Fruit fly (Drosophila melanogaster) whole organism, prepupa: ENCODE data around the gene CG33795.

Source experiments
- CG10631 ChIP-seq: fragments of 200-800 bp; sonication (Bioruptor generic); optimal IDR thresholded peaks from 2 replicates; lab custom pipeline; 2016; ENCODE audit warnings: missing biosample characterization, missing genetic modification characterization
- CG10669 ChIP-seq: fragments of 200-800 bp; sonication (Bioruptor generic); optimal IDR thresholded peaks from 3 replicates; lab custom pipeline; 2018; ENCODE audit warnings: missing biosample characterization, mild to moderate bottlenecking, missing genetic modification characterization, moderate library complexity
- CG11762 ChIP-seq: fragments of 200-800 bp; sonication (Bioruptor generic); optimal IDR thresholded peaks from 3 replicates; lab custom pipeline; 2016; ENCODE audit warnings: missing biosample characterization, missing genetic modification characterization; ENCODE audit not compliant: insufficient read depth
- CG11902 ChIP-seq: fragments of 200-800 bp; sonication (Bioruptor generic); optimal IDR thresholded peaks from 3 replicates; lab custom pipeline; 2016; ENCODE audit warnings: missing biosample characterization, missing genetic modification characterization
- CG15336 ChIP-seq: fragments of 200-800 bp; sonication (Bioruptor generic); IDR thresholded peaks from 2 replicates; pipeline ENCODE4 v1.3.6; 2022; ENCODE audit warnings: missing biosample characterization, missing genetic modification characterization
- CG1621 ChIP-seq: fragments of 200-800 bp; sonication (Bioruptor generic); optimal IDR thresholded peaks from 3 replicates; lab custom pipeline; 2018; ENCODE audit warnings: missing biosample characterization, mild to moderate bottlenecking, missing genetic modification characterization
- CG3032 ChIP-seq: fragments of 200-800 bp; optimal IDR thresholded peaks from 2 replicates; lab custom pipeline; 2019; ENCODE audit warnings: missing biosample characterization, mild to moderate bottlenecking, missing genetic modification characterization, moderate library complexity
- CG31627 ChIP-seq: fragments of 200-800 bp; sonication (Bioruptor generic); optimal IDR thresholded peaks from 3 replicates; lab custom pipeline; 2016; ENCODE audit warnings: missing biosample characterization, missing genetic modification characterization
- CG32006 ChIP-seq: fragments of 200-800 bp; sonication (Bioruptor generic); optimal IDR thresholded peaks from 3 replicates; lab custom pipeline; 2017; ENCODE audit warnings: missing biosample characterization, mild to moderate bottlenecking, missing genetic modification characterization
- CG34406 ChIP-seq: fragments of 200-800 bp; sonication (Bioruptor generic); optimal IDR thresholded peaks from 3 replicates; lab custom pipeline; 2016; ENCODE audit warnings: missing biosample characterization, missing genetic modification characterization
- CG4318 ChIP-seq: fragments of 200-800 bp; sonication (Bioruptor generic); optimal IDR thresholded peaks from 3 replicates; lab custom pipeline; 2017; ENCODE audit warnings: missing biosample characterization, mild to moderate bottlenecking, missing genetic modification characterization
- CG6163 ChIP-seq: fragments of 200-800 bp; sonication (Bioruptor generic); IDR thresholded peaks from 3 replicates; pipeline ENCODE4 v1.3.6; 2022; ENCODE audit warnings: missing biosample characterization, missing genetic modification characterization
- CG6276 ChIP-seq: fragments of 200-800 bp; sonication (Bioruptor generic); optimal IDR thresholded peaks from 2 replicates; lab custom pipeline; 2017; ENCODE audit warnings: missing biosample characterization, mild to moderate bottlenecking, missing genetic modification characterization
- CG6792 ChIP-seq: fragments of 200-800 bp; sonication (Bioruptor generic); optimal IDR thresholded peaks from 3 replicates; lab custom pipeline; 2016; ENCODE audit warnings: missing biosample characterization, missing genetic modification characterization
- CG6808 ChIP-seq: fragments of 200-800 bp; sonication (Bioruptor generic); optimal IDR thresholded peaks from 3 replicates; lab custom pipeline; 2017; ENCODE audit warnings: missing biosample characterization, missing genetic modification characterization, mild to moderate bottlenecking, moderate library complexity, missing genetic modification reagents
- CG6854 ChIP-seq: fragments of 200-800 bp; sonication (Bioruptor generic); optimal IDR thresholded peaks from 2 replicates; lab custom pipeline; 2017; ENCODE audit warnings: missing biosample characterization, mild to moderate bottlenecking, missing genetic modification characterization
- CG8119 ChIP-seq: fragments of 200-800 bp; sonication (Bioruptor generic); IDR thresholded peaks from 3 replicates; pipeline ENCODE4 v1.3.6; 2022; ENCODE audit warnings: missing biosample characterization, missing genetic modification characterization
- CG8319 ChIP-seq: fragments of 200-800 bp; sonication (Bioruptor generic); optimal IDR thresholded peaks from 3 replicates; lab custom pipeline; 2016; ENCODE audit warnings: missing biosample characterization, missing genetic modification characterization
- CG8632 ChIP-seq: fragments of 200-800 bp; sonication (Bioruptor generic); optimal IDR thresholded peaks from 3 replicates; lab custom pipeline; 2016; ENCODE audit warnings: missing biosample characterization, missing genetic modification characterization
- CG9139 ChIP-seq: fragments of 200-800 bp; sonication (Bioruptor generic); optimal IDR thresholded peaks from 3 replicates; lab custom pipeline; 2017; ENCODE audit warnings: missing biosample characterization, mild to moderate bottlenecking, missing genetic modification characterization
- Eip78C ChIP-seq: fragments of 200-800 bp; sonication (Bioruptor generic); peaks from one replicate; lab custom pipeline; 2016; ENCODE audit warnings: missing biosample characterization, missing genetic modification characterization
- Ets96B ChIP-seq: fragments of 200-800 bp; optimal IDR thresholded peaks from 2 replicates; lab custom pipeline; 2019; ENCODE audit warnings: missing biosample characterization, mild to moderate bottlenecking, missing genetic modification characterization, moderate library complexity
- Gug ChIP-seq: fragments of 200-800 bp; sonication (Bioruptor generic); IDR thresholded peaks from 2 replicates; pipeline ENCODE4 v1.3.6; 2022; ENCODE audit warnings: missing biosample characterization, missing genetic modification characterization
- Hr38 ChIP-seq: sonication (Bioruptor generic); optimal IDR thresholded peaks from 2 replicates; lab custom pipeline; 2016; ENCODE audit warnings: missing biosample characterization, missing genetic modification characterization
- Hr39 ChIP-seq: fragments of 200-800 bp; sonication (Bioruptor generic); optimal IDR thresholded peaks from 2 replicates; lab custom pipeline; 2016; ENCODE audit warnings: missing biosample characterization, missing genetic modification characterization
- Lpt ChIP-seq: fragments of 200-800 bp; sonication (Bioruptor generic); optimal IDR thresholded peaks from 3 replicates; lab custom pipeline; 2016; ENCODE audit warnings: missing biosample characterization, missing genetic modification characterization
- Met ChIP-seq: fragments of 200-800 bp; sonication (Bioruptor generic); optimal IDR thresholded peaks from 3 replicates; lab custom pipeline; 2016; ENCODE audit warnings: missing biosample characterization, missing genetic modification characterization
- Sox102F ChIP-seq: fragments of 200-800 bp; sonication (Bioruptor generic); optimal IDR thresholded peaks from 2 replicates; lab custom pipeline; 2016; ENCODE audit warnings: missing biosample characterization, mild to moderate bottlenecking, missing genetic modification characterization
- achi ChIP-seq: fragments of 200-800 bp; sonication (Bioruptor generic); optimal IDR thresholded peaks from 3 replicates; lab custom pipeline; 2016; ENCODE audit warnings: missing biosample characterization, missing genetic modification characterization
- dac ChIP-seq: fragments of 200-800 bp; sonication (Bioruptor generic); optimal IDR thresholded peaks from 2 replicates; lab custom pipeline; 2017; ENCODE audit warnings: missing biosample characterization, mild to moderate bottlenecking, missing genetic modification characterization
- dsx ChIP-seq: fragments of 200-800 bp; optimal IDR thresholded peaks from 3 replicates; lab custom pipeline; 2019; ENCODE audit warnings: missing biosample characterization, mild to moderate bottlenecking, missing genetic modification characterization, moderate library complexity; ENCODE audit not compliant: poor library complexity, severe bottlenecking
- eg ChIP-seq: fragments of 200-800 bp; sonication (Bioruptor generic); IDR thresholded peaks from 3 replicates; pipeline ENCODE4 v1.3.6; 2022; ENCODE audit warnings: missing biosample characterization, missing genetic modification characterization
- esn ChIP-seq: fragments of 200-800 bp; sonication (Bioruptor generic); optimal IDR thresholded peaks from 2 replicates; lab custom pipeline; 2016; ENCODE audit warnings: missing biosample characterization, mild to moderate bottlenecking, missing genetic modification characterization, moderate library complexity
- salr ChIP-seq, 2 experiments: fragments of 200-800 bp; sonication (Bioruptor generic); optimal IDR thresholded peaks; 3 replicates each; lab custom pipeline; 2016 to 2018; ENCODE audit warnings: missing biosample characterization in 2 of 2, missing genetic modification characterization in 2 of 2, mild to moderate bottlenecking in 1 of 2
- ss ChIP-seq, 2 experiments: fragments of 200-800 bp; sonication (Bioruptor generic); optimal IDR thresholded peaks; 2 replicates in 1 of 2; 3 replicates in 1 of 2; lab custom pipeline; 2017 to 2018; ENCODE audit warnings: mild to moderate bottlenecking in 2 of 2, missing biosample characterization in 2 of 2, missing genetic modification characterization in 2 of 2, moderate library complexity in 1 of 2
- svp ChIP-seq: fragments of 200-800 bp; sonication (Bioruptor generic); peaks from one replicate; lab custom pipeline; 2016; ENCODE audit warnings: missing biosample characterization, missing genetic modification characterization
- vri ChIP-seq: fragments of 200-800 bp; sonication (Bioruptor generic); optimal IDR thresholded peaks from 3 replicates; lab custom pipeline; 2016; ENCODE audit warnings: missing biosample characterization, mild to moderate bottlenecking, missing genetic modification characterization

CG33795 gene

DNA sequence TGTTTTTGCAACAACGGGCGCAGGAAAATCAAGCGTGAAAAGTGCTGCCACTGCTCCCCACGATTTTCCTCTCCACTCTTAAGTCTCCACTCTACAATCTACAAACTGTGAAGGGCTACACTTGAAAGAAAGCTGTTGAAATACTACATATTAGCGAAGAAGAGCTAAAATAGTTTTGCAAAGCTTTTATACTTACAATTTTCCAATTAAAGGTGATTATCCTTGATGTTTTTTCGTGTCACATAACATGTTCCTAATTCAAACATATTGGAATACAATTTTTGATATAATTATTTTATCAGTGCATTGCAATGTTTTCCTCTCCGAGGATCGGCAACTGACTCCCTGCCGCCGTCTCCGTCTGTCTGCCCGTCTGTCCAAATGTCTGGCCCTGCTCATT lies 46.8 kb upstream of the CG33795 start (continued):
- no peak for TF ChIP-seq svp (GFP tag; lab: Kevin White, UChicago)
- TF ChIP-seq CG32006 (GFP tag; lab: Kevin White, UChicago), result peak; percentile 56
- TF ChIP-seq CG15336 (GFP tag; lab: Robert Waterston, UW), result peak; percentile 84
- TF ChIP-seq Hr38 (GFP tag; lab: Kevin White, UChicago), result no peak
- peak; percentile 23 for TF ChIP-seq CG8319 (GFP tag; lab: Kevin White, UChicago)
- peak; percentile 75 for TF ChIP-seq achi (GFP tag; lab: Kevin White, UChicago)
- peak; percentile 72 for TF ChIP-seq CG10631 (GFP tag; lab: Kevin White, UChicago)
- TF ChIP-seq CG6792 (GFP tag; lab: Kevin White, UChicago), result peak; percentile 30
- TF ChIP-seq CG11762, result peak; percentile 43
- peak; percentile 10 for TF ChIP-seq esn (GFP tag; lab: Kevin White, UChicago)
- peak; percentile 79 for TF ChIP-seq CG8119 (GFP tag; lab: Robert Waterston, UW)
- TF ChIP-seq vri (GFP tag; lab: Kevin White, UChicago), result no peak

DNA sequence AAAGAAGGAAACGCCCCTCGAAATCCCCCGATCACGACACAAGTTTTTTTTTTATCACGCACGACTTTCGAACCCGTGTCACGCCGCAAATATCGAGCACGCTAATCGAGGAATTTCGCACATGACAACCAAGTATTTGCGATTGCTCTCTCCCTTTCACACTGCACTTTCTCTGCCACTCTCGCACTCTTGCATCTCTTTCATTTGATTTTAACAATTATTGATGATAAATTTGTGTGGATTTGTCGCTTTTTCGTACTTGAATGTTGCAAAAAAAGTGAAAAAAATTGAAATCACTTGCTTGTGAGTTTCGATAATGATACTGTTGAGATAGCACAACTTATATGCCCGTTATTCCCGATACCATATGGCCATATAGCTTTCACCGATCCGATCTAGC lies 46.0 kb upstream of the CG33795 start, which contains the start of gene CG13073:
Gene CG13073, minus strand, starts transcription at position 101 of the 400 bp plus-strand sequence.
- TF ChIP-seq Eip78C (GFP tag; lab: Kevin White, UChicago) (peak; percentile 35), Sox102F (GFP tag; lab: Kevin White, UChicago) (no peak)

DNA sequence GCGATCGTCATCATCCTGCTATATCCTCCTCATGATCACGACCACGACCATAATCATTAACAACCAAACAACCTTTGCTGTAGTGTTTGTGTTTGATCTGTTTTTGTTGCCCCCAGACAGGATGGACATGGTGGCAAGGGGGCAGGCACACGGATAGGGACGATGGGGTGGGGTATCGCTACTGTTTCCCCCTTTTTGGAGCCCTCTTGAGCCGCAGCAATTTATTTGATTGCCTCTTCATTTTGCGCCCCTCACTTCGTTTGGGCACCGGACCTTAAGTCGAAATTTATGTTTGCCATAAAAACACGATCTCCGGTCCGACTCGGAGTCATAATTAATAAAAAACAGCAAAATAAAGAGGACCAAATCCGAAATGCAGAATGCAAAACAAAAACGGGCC lies 44.6 kb upstream of the CG33795 start:
- TF ChIP-seq dsx (GFP tag; lab: Kevin White, UChicago) (peak; percentile 73), svp (GFP tag; lab: Kevin White, UChicago) (peak; percentile 42), ss (GFP tag; optimal IDR thresholded peaks at IDR 0.05; lab: Kevin White, UChicago) (peak in 1 of 2 experiments; percentile 5), CG8632 (GFP tag; lab: Kevin White, UChicago) (no peak), CG6854 (GFP tag; lab: Kevin White, UChicago) (no peak), Hr39 (GFP tag; lab: Kevin White, UChicago) (no peak)
- TF ChIP-seq, all 60 proteins: peak for 3

DNA sequence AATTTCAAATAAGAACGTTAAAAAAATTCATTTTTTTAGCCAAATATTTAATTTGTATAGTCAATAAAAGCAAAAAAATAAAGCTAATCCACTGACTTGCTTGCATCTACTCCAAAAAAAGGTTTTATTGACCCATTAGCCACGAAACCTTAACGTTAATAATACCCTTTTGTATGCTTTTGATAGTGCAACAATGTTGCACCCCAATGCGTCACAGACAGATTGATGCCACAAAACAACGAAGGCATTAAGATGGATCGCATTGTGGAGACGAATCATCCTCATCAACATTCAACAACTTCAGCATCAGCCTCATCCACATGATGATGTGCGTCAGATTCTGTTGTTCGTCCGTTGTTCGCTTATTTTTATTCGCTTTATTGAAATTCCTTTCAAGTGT lies 44.2 kb upstream of the CG33795 start:
- TF ChIP-seq Eip78C (GFP tag; lab: Kevin White, UChicago), result peak; percentile 45
- no peak for TF ChIP-seq CG34406 (GFP tag; lab: Kevin White, UChicago)
- TF ChIP-seq dsx (GFP tag; lab: Kevin White, UChicago), result peak; percentile 98

DNA sequence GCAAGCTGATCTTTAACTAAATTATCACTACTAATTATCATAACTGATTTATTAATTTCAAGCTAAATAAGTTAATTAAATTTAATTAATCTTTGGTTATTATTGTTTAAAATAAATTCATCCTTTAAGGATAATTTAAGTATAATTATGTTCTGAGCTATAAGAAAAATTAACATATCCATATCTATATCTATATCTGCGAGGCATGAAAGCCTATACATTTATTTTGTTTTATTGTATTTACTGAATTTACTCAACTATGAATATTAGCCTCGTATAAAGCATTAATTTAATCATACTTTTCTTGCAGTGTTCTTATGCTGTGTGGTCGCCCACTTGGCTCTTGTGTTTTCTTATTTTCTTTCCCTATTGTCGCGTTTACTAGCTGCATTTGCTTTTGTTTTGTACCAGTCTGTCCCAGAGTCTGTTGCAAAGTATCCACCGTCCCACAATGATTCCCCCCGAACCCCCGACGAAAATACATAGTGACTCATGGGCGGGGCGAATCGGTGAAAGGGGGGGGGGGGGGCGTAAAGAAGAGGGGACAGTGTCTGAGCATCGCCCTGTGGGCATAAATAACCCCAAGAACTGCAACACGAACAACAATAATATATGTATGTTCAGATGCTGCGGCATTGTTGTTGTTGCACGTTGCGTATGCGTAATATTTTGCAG lies 43.5 kb upstream of the CG33795 start:
- no peak for TF ChIP-seq CG8632 (GFP tag; lab: Kevin White, UChicago)
- TF ChIP-seq CG9139 (GFP tag; lab: Kevin White, UChicago), result peak; percentile 21
- TF ChIP-seq Eip78C (GFP tag; lab: Kevin White, UChicago), result peak; percentile 60
- no peak for TF ChIP-seq CG4318
- TF ChIP-seq CG6808, result peak; percentile 35
- peak; percentile 7 for TF ChIP-seq Lpt (GFP tag; lab: Kevin White, UChicago)
- TF ChIP-seq CG10631 (GFP tag; lab: Kevin White, UChicago), result no peak
- no peak for TF ChIP-seq achi (GFP tag; lab: Kevin White, UChicago)
- peak in 1 of 2 experiments; percentile 39 for TF ChIP-seq salr (GFP tag; optimal IDR thresholded peaks at IDR 0.05; lab: Kevin White, UChicago)
- no peak for TF ChIP-seq Hr39 (GFP tag; lab: Kevin White, UChicago)
- peak; percentile 58; the same call in 2 of the 3 replicates for TF ChIP-seq eg
- TF ChIP-seq CG6276, result peak; percentile 9
- no peak for TF ChIP-seq CG6792 (GFP tag; lab: Kevin White, UChicago)
- peak; percentile 39 for TF ChIP-seq Ets96B (tag; lab: Kevin White, UChicago)
- TF ChIP-seq ss (GFP tag; optimal IDR thresholded peaks at IDR 0.05; lab: Kevin White, UChicago), result peak; percentile 49 to 72
- TF ChIP-seq dac, result no peak
- peak; percentile 30 for TF ChIP-seq CG1621 (tag; lab: Kevin White, UChicago)
- TF ChIP-seq CG31627 (GFP tag; lab: Kevin White, UChicago), result no peak
- peak; percentile 15 for TF ChIP-seq CG32006 (GFP tag; lab: Kevin White, UChicago)
- peak; percentile 22; the same call in 1 of the 2 replicates for TF ChIP-seq CG15336 (GFP tag; lab: Robert Waterston, UW)
- TF ChIP-seq Gug (GFP tag; lab: Robert Waterston, UW), result 0 out of 2 replicates have a peak, but pooled peaks have one; percentile 11
- TF ChIP-seq CG11762, result no peak
- TF ChIP-seq CG34406 (GFP tag; lab: Kevin White, UChicago), result no peak
- TF ChIP-seq CG6163 (GFP tag; lab: Robert Waterston, UW), result peak; percentile 66; the same call in 2 of the 3 replicates
- peak; percentile 57 for TF ChIP-seq svp (GFP tag; lab: Kevin White, UChicago)
- TF ChIP-seq CG3032, result no peak
- peak; percentile 97 for TF ChIP-seq dsx (GFP tag; lab: Kevin White, UChicago)
- TF ChIP-seq CG6854 (GFP tag; lab: Kevin White, UChicago), result no peak
- TF ChIP-seq Sox102F (GFP tag; lab: Kevin White, UChicago), result no peak
- TF ChIP-seq CG10669 (GFP tag; lab: Kevin White, UChicago), result peak; percentile 30
- TF ChIP-seq Met (GFP tag; lab: Kevin White, UChicago), result no peak
- no peak for TF ChIP-seq vri (GFP tag; lab: Kevin White, UChicago)
- no peak for TF ChIP-seq CG11902
